Worm (Caenorhabditis elegans) whole organism, late embryonic: ENCODE results near the gene tra-4.
A peak's percentile ranks its signal among the peaks of the same experiment; 100 is the strongest.

ENCODE experiments used
- C38D4.7 ChIP-seq: fragments of 200-800 bp; sonication (Bioruptor generic); optimal IDR thresholded peaks from 2 replicates; lab custom pipeline; 2018; ENCODE audit warnings: mild to moderate bottlenecking, missing genetic modification characterization, moderate library complexity, missing compliant biosample characterization
- K02D7.2 ChIP-seq: sonication (generic microtip); optimal IDR thresholded peaks from 2 replicates; lab custom pipeline; 2017; ENCODE audit warnings: mild to moderate bottlenecking, missing genetic modification characterization, missing compliant biosample characterization
- K09A11.1 ChIP-seq: sonication (generic microtip); optimal IDR thresholded peaks from 2 replicates; lab custom pipeline; 2017; ENCODE audit warnings: antibody characterized with exemption, mild to moderate bottlenecking, missing genetic modification characterization, missing compliant biosample characterization; ENCODE audit not compliant: insufficient read depth
- T23F11.4 ChIP-seq: fragments of 200-800 bp; sonication (Bioruptor generic); optimal IDR thresholded peaks from 2 replicates; lab custom pipeline; 2018; ENCODE audit warnings: mild to moderate bottlenecking, missing genetic modification characterization, missing compliant biosample characterization
- ahr-1 ChIP-seq: sonication (generic microtip); optimal IDR thresholded peaks from 2 replicates; lab custom pipeline; 2016; ENCODE audit warnings: missing genetic modification characterization, missing compliant biosample characterization
- ceh-14 ChIP-seq: sonication (generic microtip); optimal IDR thresholded peaks from 2 replicates; lab custom pipeline; 2016; ENCODE audit warnings: missing genotype, missing genetic modification characterization, missing compliant biosample characterization
- ceh-2 ChIP-seq: sonication (generic microtip); optimal IDR thresholded peaks from 2 replicates; lab custom pipeline; 2016; ENCODE audit warnings: missing genotype, missing genetic modification characterization, missing compliant biosample characterization
- ceh-24 ChIP-seq: sonication (generic microtip); optimal IDR thresholded peaks from 2 replicates; lab custom pipeline; 2016; ENCODE audit warnings: mild to moderate bottlenecking, missing genetic modification characterization, missing compliant biosample characterization
- ceh-31 ChIP-seq: sonication (generic microtip); optimal IDR thresholded peaks from 2 replicates; lab custom pipeline; 2016; ENCODE audit warnings: missing genetic modification characterization, missing compliant biosample characterization
- ceh-45 ChIP-seq: fragments of 200-800 bp; sonication (Bioruptor generic); IDR thresholded peaks from 2 replicates; pipeline ENCODE4 v1.3.6; 2022; ENCODE audit warnings: missing genetic modification reagents, missing genetic modification characterization, missing compliant biosample characterization
- ceh-48 ChIP-seq: sonication (generic microtip); optimal IDR thresholded peaks from 2 replicates; lab custom pipeline; 2016; ENCODE audit warnings: missing genetic modification characterization, inconsistent platforms, missing compliant biosample characterization
- ceh-6 ChIP-seq: fragments of 200-800 bp; sonication (Bioruptor generic); optimal IDR thresholded peaks from 2 replicates; lab custom pipeline; 2018; ENCODE audit warnings: mild to moderate bottlenecking, missing genetic modification characterization, missing compliant biosample characterization
- che-1 ChIP-seq: sonication (generic microtip); optimal IDR thresholded peaks from 2 replicates; lab custom pipeline; 2016; ENCODE audit warnings: mild to moderate bottlenecking, missing genetic modification characterization, missing compliant biosample characterization
- dmd-4 ChIP-seq: sonication (generic microtip); optimal IDR thresholded peaks from 2 replicates; lab custom pipeline; 2016; ENCODE audit warnings: borderline replicate concordance, missing genetic modification characterization, missing compliant biosample characterization
- elt-2 ChIP-seq: sonication (generic microtip); optimal IDR thresholded peaks from 2 replicates; lab custom pipeline; 2016; ENCODE audit warnings: missing genetic modification reagents, missing genetic modification characterization, missing compliant biosample characterization
- ets-4 ChIP-seq: sonication (generic microtip); optimal IDR thresholded peaks from 2 replicates; lab custom pipeline; 2016; ENCODE audit warnings: missing genetic modification characterization, missing compliant biosample characterization
- eyg-1 ChIP-seq: sonication (generic microtip); optimal IDR thresholded peaks from 2 replicates; lab custom pipeline; 2016; ENCODE audit warnings: missing genotype, missing genetic modification characterization, missing compliant biosample characterization
- fax-1 ChIP-seq: sonication (generic microtip); optimal IDR thresholded peaks from 2 replicates; lab custom pipeline; 2016; ENCODE audit warnings: missing genotype, missing genetic modification characterization, missing compliant biosample characterization
- fkh-10 ChIP-seq: fragments of 150-350 bp; optimal IDR thresholded peaks from 2 replicates; lab custom pipeline; 2014; ENCODE audit warnings: missing biosample characterization, missing genetic modification reagents, missing genetic modification characterization
- fkh-6 ChIP-seq: sonication (generic microtip); optimal IDR thresholded peaks from 2 replicates; lab custom pipeline; 2016; ENCODE audit warnings: missing genetic modification characterization, missing compliant biosample characterization
- gmeb-2 ChIP-seq: sonication (generic microtip); optimal IDR thresholded peaks from 2 replicates; lab custom pipeline; 2016; ENCODE audit warnings: missing genetic modification characterization, inconsistent platforms, missing compliant biosample characterization
- hlh-13 ChIP-seq: fragments of 200-800 bp; sonication (Bioruptor generic); optimal IDR thresholded peaks from 2 replicates; lab custom pipeline; 2018; ENCODE audit warnings: mild to moderate bottlenecking, missing genetic modification characterization, missing compliant biosample characterization
- hlh-15 ChIP-seq: sonication (generic microtip); optimal IDR thresholded peaks from 2 replicates; lab custom pipeline; 2016; ENCODE audit warnings: missing genetic modification characterization, missing compliant biosample characterization
- hlh-6 ChIP-seq: sonication (generic microtip); optimal IDR thresholded peaks from 2 replicates; lab custom pipeline; 2016; ENCODE audit warnings: missing genotype, missing genetic modification characterization, missing compliant biosample characterization
- hlh-8 ChIP-seq: sonication (generic microtip); optimal IDR thresholded peaks from 2 replicates; lab custom pipeline; 2016; ENCODE audit warnings: missing genotype, missing genetic modification characterization, missing compliant biosample characterization
- lim-6 ChIP-seq: sonication (generic microtip); optimal IDR thresholded peaks from 2 replicates; lab custom pipeline; 2016; ENCODE audit warnings: missing genetic modification characterization, missing compliant biosample characterization
- lin-11 ChIP-seq: fragments of 200-800 bp; sonication (Bioruptor generic); optimal IDR thresholded peaks from 2 replicates; lab custom pipeline; 2018; ENCODE audit warnings: mild to moderate bottlenecking, missing genetic modification characterization, missing compliant biosample characterization
- madf-2 ChIP-seq: sonication (generic microtip); optimal IDR thresholded peaks from 2 replicates; lab custom pipeline; 2017; ENCODE audit warnings: missing genetic modification characterization, missing compliant biosample characterization
- mec-3 ChIP-seq: sonication (generic microtip); optimal IDR thresholded peaks from 2 replicates; lab custom pipeline; 2016; ENCODE audit warnings: borderline replicate concordance, missing genetic modification characterization, missing compliant biosample characterization
- nfya-1 ChIP-seq: sonication (generic microtip); optimal IDR thresholded peaks from 2 replicates; lab custom pipeline; 2017; ENCODE audit warnings: missing genetic modification characterization, mild to moderate bottlenecking, missing compliant biosample characterization, antibody characterized with exemption, moderate library complexity
- npax-4 ChIP-seq: sonication (generic microtip); optimal IDR thresholded peaks from 2 replicates; lab custom pipeline; 2016; ENCODE audit warnings: missing genetic modification characterization, missing compliant biosample characterization
- odd-2 ChIP-seq: sonication (generic microtip); optimal IDR thresholded peaks from 2 replicates; lab custom pipeline; 2017; ENCODE audit warnings: antibody characterized with exemption, mild to moderate bottlenecking, missing genetic modification characterization, missing compliant biosample characterization
- pha-2 ChIP-seq: sonication (generic microtip); optimal IDR thresholded peaks from 2 replicates; lab custom pipeline; 2017; ENCODE audit warnings: mild to moderate bottlenecking, missing genetic modification characterization, missing compliant biosample characterization
- pha-4 ChIP-seq: fragments of 150-350 bp; optimal IDR thresholded peaks from 2 replicates; lab custom pipeline; 2018; ENCODE audit warnings: missing biosample characterization, missing genetic modification reagents, missing genetic modification characterization
- pros-1 ChIP-seq: fragments of 150-350 bp; optimal IDR thresholded peaks from 2 replicates; lab custom pipeline; 2014; ENCODE audit warnings: missing biosample characterization, missing genetic modification reagents, missing genetic modification characterization
- ref-2 ChIP-seq: sonication (generic microtip); optimal IDR thresholded peaks from 2 replicates; lab custom pipeline; 2016; ENCODE audit warnings: missing genetic modification characterization, missing compliant biosample characterization
- rnt-1 ChIP-seq: sonication (generic microtip); optimal IDR thresholded peaks from 2 replicates; lab custom pipeline; 2016; ENCODE audit warnings: missing genetic modification characterization, missing compliant biosample characterization
- sdc-2 ChIP-seq: sonication (generic microtip); optimal IDR thresholded peaks from 2 replicates; lab custom pipeline; 2016; ENCODE audit warnings: missing genotype, missing genetic modification characterization, missing compliant biosample characterization
- sox-2 ChIP-seq: fragments of 200-800 bp; sonication (Bioruptor generic); IDR thresholded peaks from 2 replicates; pipeline ENCODE4 v1.3.6; 2022; ENCODE audit warnings: missing genetic modification reagents, missing genetic modification characterization, missing compliant biosample characterization
- syd-9 ChIP-seq: sonication (generic microtip); optimal IDR thresholded peaks from 2 replicates; lab custom pipeline; 2016; ENCODE audit warnings: mild to moderate bottlenecking, missing genetic modification characterization, moderate library complexity, missing compliant biosample characterization
- unc-3 ChIP-seq, 2 experiments: fragments of 200-800 bp in 1 of 2; sonication (Bioruptor generic) in 1 of 2; sonication (generic microtip) in 1 of 2; conservative IDR thresholded peaks in 1 of 2; optimal IDR thresholded peaks in 1 of 2; 2 replicates each; pipeline versions ENCODE4 v1.3.6 to Lab custom; 2016 to 2022; ENCODE audit warnings: missing compliant biosample characterization in 2 of 2, missing genetic modification characterization in 2 of 2, missing genetic modification reagents in 1 of 2
- unc-42 ChIP-seq: sonication (generic microtip); optimal IDR thresholded peaks from 2 replicates; lab custom pipeline; 2016; ENCODE audit warnings: missing genotype, missing genetic modification characterization, missing compliant biosample characterization
- unc-55 ChIP-seq: sonication (generic microtip); optimal IDR thresholded peaks from 2 replicates; lab custom pipeline; 2017; ENCODE audit warnings: missing biosample characterization, missing genetic modification reagents, missing genetic modification characterization
- unc-86 ChIP-seq: sonication (generic microtip); optimal IDR thresholded peaks from 2 replicates; lab custom pipeline; 2016; ENCODE audit warnings: missing genetic modification characterization, missing compliant biosample characterization

tra-4 gene

ce11 chrX:2819747-2820146 lies 37.7 kb downstream of the tra-4 start:
- TF ChIP-seq pha-2 (tag; lab: Kevin White, UChicago): no peak
- TF ChIP-seq elt-2 (tag; lab: Kevin White, UChicago): no peak
- TF ChIP-seq fax-1 (tag; lab: Kevin White, UChicago): no peak
- no peak for TF ChIP-seq ceh-24
- no peak for TF ChIP-seq unc-86 (tag; lab: Kevin White, UChicago)
- TF ChIP-seq mec-3 (tag; lab: Kevin White, UChicago): no peak
- TF ChIP-seq ets-4 (tag; lab: Kevin White, UChicago): no peak
- TF ChIP-seq nfya-1: no peak

- no peak for TF ChIP-seq ets-4 (tag; lab: Kevin White, UChicago)
- TF ChIP-seq unc-86 (tag; lab: Kevin White, UChicago): no peak
- TF ChIP-seq T23F11.4 (GFP tag; lab: Kevin White, UChicago): no peak
- no peak for TF ChIP-seq ahr-1
- TF ChIP-seq C38D4.7: no peak
- TF ChIP-seq fkh-10 (GFP tag; lab: Kevin White, UChicago): no peak
- no peak for TF ChIP-seq rnt-1 (tag; lab: Kevin White, UChicago)
- TF ChIP-seq hlh-8 (tag; lab: Kevin White, UChicago): no peak
- no peak for TF ChIP-seq ceh-6 (GFP tag; lab: Kevin White, UChicago)
- no peak for TF ChIP-seq pha-4 (tag; lab: Kevin White, UChicago)
- TF ChIP-seq sox-2 (GFP tag; lab: Robert Waterston, UW): no peak
- TF ChIP-seq K09A11.1: no peak
- no peak for TF ChIP-seq unc-3 (GFP tag; conservative IDR thresholded peaks at IDR 0.05; lab: Robert Waterston, UW)
- TF ChIP-seq unc-3 (tag; optimal IDR thresholded peaks at IDR 0.05; lab: Kevin White, UChicago): no peak
- TF ChIP-seq madf-2 (tag; lab: Kevin White, UChicago): no peak
- no peak for TF ChIP-seq ceh-14 (tag; lab: Kevin White, UChicago)
These were observed 38.5 kb downstream of the tra-4 start for ce11 chrX:2818899-2819298.

- no peak for TF ChIP-seq dmd-4 (tag; lab: Kevin White, UChicago)
- peak; percentile 53 for TF ChIP-seq ceh-48 (tag; lab: Kevin White, UChicago)
These were observed 43.2 kb downstream of the tra-4 start, which contains the start of gene C14A11.6 for ce11 chrX:2814097-2814720. Gene C14A11.6, minus strand, starts transcription at chrX:2814147.

ce11 chrX:2809611-2810010 lies 47.8 kb downstream of the tra-4 start, which contains the start of gene C14A11.9:
Gene C14A11.9, minus strand, starts transcription at chrX:2809637.
- TF ChIP-seq odd-2 (tag; lab: Kevin White, UChicago) (no peak), hlh-13 (peak; percentile 39), ref-2 (no peak), hlh-15 (peak; percentile 55), C38D4.7 (peak; percentile 56), elt-2 (tag; lab: Kevin White, UChicago) (peak; percentile 78), lin-11 (tag; lab: Kevin White, UChicago) (peak; percentile 58), npax-4 (tag; lab: Kevin White, UChicago) (peak; percentile 10), unc-55 (GFP tag; lab: Kevin White, UChicago) (peak; percentile 12), T23F11.4 (GFP tag; lab: Kevin White, UChicago) (no peak), gmeb-2 (tag; lab: Kevin White, UChicago) (peak; percentile 39), eyg-1 (tag; lab: Kevin White, UChicago) (no peak), ceh-45 (0 out of 2 replicates have a peak, but pooled peaks have one; percentile 39), hlh-6 (peak; percentile 76), che-1 (tag; lab: Kevin White, UChicago) (peak; percentile 60), pha-2 (tag; lab: Kevin White, UChicago) (peak; percentile 50), ceh-6 (GFP tag; lab: Kevin White, UChicago) (peak; percentile 42), unc-42 (tag; lab: Kevin White, UChicago) (peak; percentile 53), pros-1 (tag; lab: Kevin White, UChicago) (no peak), ceh-31 (tag; lab: Kevin White, UChicago) (peak; percentile 86), ets-4 (tag; lab: Kevin White, UChicago) (no peak), ceh-2 (tag; lab: Kevin White, UChicago) (peak; percentile 53), K02D7.2 (tag; lab: Kevin White, UChicago) (peak; percentile 25), fkh-6 (tag; lab: Kevin White, UChicago) (peak; percentile 65), syd-9 (peak; percentile 62), sdc-2 (tag; lab: Kevin White, UChicago) (peak; percentile 86), lim-6 (tag; lab: Kevin White, UChicago) (no peak), sox-2 (GFP tag; lab: Robert Waterston, UW) (no peak)
